Fruit fly (Drosophila melanogaster) whole organism: Measurements from ENCODE around the gene CG1571.

Experiments
- Dll ChIP-seq: fragments of >200 bp; optimal IDR thresholded peaks from 2 replicates; lab custom pipeline; 2017
- EcR ChIP-seq, 2 experiments: fragments of >200 bp; optimal IDR thresholded peaks; 2 replicates each; lab custom pipeline; 2017; ENCODE audit warnings: missing biosample characterization in 2 of 2, missing genetic modification characterization in 2 of 2, missing genetic modification reagents in 2 of 2
- pan ChIP-seq: fragments of >200 bp; optimal IDR thresholded peaks from 2 replicates; lab custom pipeline; 2017
- psq ChIP-seq: fragments of >200 bp; optimal IDR thresholded peaks from 2 replicates; lab custom pipeline; 2017
- usp ChIP-seq: fragments of >200 bp; optimal IDR thresholded peaks from 2 replicates; lab custom pipeline; 2017; ENCODE audit warnings: missing biosample characterization, missing genetic modification characterization, mixed read lengths

DNA sequence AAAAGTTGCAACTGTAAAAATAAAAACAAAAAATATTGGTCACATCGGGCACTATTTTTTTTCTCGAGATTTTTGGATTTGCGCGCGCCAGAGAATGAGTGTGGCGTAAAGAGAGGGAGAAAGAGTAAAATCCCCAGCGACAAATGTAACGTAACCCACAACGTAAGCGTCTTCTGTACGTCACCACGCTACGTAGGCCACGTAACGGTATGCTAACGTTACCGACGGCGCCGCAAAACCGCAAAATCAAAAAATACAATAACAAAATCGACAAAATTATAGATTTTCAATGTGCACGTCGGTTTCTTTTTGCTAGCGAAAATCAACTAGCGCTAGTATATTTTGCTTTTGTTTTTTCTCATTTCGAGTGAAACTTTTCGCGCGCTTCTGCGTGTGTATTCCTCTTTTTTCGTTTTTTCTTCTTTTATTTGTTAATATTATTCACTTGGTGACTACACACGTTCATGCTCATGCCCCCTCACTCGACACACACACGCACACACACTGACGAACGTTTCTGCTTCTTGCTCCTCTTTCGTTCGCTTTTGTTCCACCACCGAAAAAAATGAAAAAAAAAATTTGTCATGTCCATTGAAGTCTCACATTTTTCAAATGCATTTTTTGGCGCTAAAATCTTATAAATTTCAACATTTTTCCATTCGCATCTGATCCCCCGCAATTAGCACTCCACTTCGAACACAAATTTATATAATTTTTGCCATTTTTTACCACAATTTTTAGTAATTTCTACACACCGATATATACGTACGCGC lies 15.3 kb upstream of the CG1571 start:
- TF ChIP-seq pan (lab: Kevin White, UChicago) (no peak), usp (GFP tag; lab: Kevin White, UChicago) (no peak), EcR (GFP tag; optimal IDR thresholded peaks at IDR 0.05; lab: Kevin White, UChicago) (no peak), psq (lab: Kevin White, UChicago) (no peak), Dll (lab: Kevin White, UChicago) (no peak)
